Fruit fly (Drosophila melanogaster): Measurements from ENCODE around the gene CG33509.

The CG33509 gene

DNA sequence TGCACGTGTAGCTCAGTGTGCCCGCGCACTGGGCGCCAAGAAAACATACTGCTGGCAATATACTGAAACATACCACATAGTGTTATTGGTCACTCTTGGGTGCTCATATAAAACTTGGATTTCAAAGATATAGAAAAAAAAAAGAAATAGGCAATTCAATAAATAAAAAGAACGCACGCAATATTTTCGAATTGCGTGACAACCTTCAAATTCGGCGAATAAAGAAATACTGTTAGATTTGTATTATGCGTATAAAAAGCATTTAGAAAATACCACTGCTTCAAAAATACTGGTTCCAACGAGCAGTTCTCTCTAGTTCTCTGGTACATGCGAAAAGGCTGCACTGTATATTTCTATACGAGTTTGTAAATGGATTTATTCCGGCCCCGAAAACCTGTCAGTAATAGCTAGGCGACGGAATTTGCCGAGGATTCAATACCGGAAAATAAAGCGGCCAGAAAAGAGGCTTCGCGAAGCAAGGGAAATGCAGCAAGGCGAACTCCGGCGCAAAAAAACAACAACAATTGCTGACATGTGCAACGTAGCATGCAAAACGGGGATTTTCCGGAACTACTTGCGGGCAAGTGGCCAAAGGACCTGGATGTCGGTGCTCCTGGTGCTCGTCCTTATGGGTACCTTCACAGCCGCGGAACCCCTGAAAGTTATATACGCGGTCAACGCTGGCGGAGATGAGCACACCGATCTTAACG, 16.2 kb upstream of the CG33509 start, which contains the start of gene CG9257:
Gene CG9257 (plus strand): TSS at position 345 of the 710 bp plus-strand sequence.
- TF ChIP-seq Jra (GFP tag; optimal IDR thresholded peaks at IDR 0.05): no peak
- no peak for TF ChIP-seq fru (GFP tag; optimal IDR thresholded peaks at IDR 0.05)
- peak; percentile 13 for TF ChIP-seq ey (GFP tag; optimal IDR thresholded peaks at IDR 0.05)
- TF ChIP-seq brk (GFP tag; optimal IDR thresholded peaks at IDR 0.05): peak; percentile 27
- TF ChIP-seq woc (GFP tag; optimal IDR thresholded peaks at IDR 0.05): peak; percentile 40
- no peak for TF ChIP-seq Rel (GFP tag; optimal IDR thresholded peaks at IDR 0.05)
- peak; percentile 81 for TF ChIP-seq Rel (tag; optimal IDR thresholded peaks at IDR 0.05)
- peak; percentile 21 for TF ChIP-seq Myc (optimal IDR thresholded peaks at IDR 0.05)
- peak in 1 of 2 experiments; percentile 38 for TF ChIP-seq foxo (GFP tag; optimal IDR thresholded peaks at IDR 0.05)
- no peak for TF ChIP-seq sage (GFP tag; optimal IDR thresholded peaks at IDR 0.05)
- peak; percentile 57 for TF ChIP-seq tai (GFP tag; optimal IDR thresholded peaks at IDR 0.05)
- TF ChIP-seq Hnf4 (GFP tag; optimal IDR thresholded peaks at IDR 0.05): peak; percentile 24
- peak; percentile 6 for TF ChIP-seq OdsH (GFP tag; optimal IDR thresholded peaks at IDR 0.05)
- no peak for TF ChIP-seq Hr78 (GFP tag; optimal IDR thresholded peaks at IDR 0.05)

dm6 chr2L:21097850-21098249, 11.5 kb upstream of the CG33509 start:
- TF ChIP-seq pan (optimal IDR thresholded peaks at IDR 0.05): no peak

dm6 chr2L:21096448-21096994, 10.2 kb upstream of the CG33509 start, which contains the start of gene CG34136:
Gene CG34136, plus strand, starts transcription at chr2L:21096922.
- TF ChIP-seq woc (GFP tag; optimal IDR thresholded peaks at IDR 0.05): no peak
- peak; percentile 18 for TF ChIP-seq Dif (GFP tag; optimal IDR thresholded peaks at IDR 0.05; ENCODE audit: partially characterized antibody)
- TF ChIP-seq foxo (GFP tag; optimal IDR thresholded peaks at IDR 0.05): peak in 1 of 2 experiments; percentile 14
- TF ChIP-seq dl (GFP tag; optimal IDR thresholded peaks at IDR 0.05; ENCODE audit: insufficient read depth in 1 of 2, partially characterized antibody in 2 of 2): peak in 1 of 2 experiments; percentile 52
- peak; percentile 36 for TF ChIP-seq tai (GFP tag; optimal IDR thresholded peaks at IDR 0.05)
- TF ChIP-seq Rel (GFP tag; optimal IDR thresholded peaks at IDR 0.05): peak; percentile 15
- no peak for TF ChIP-seq Rel (tag; optimal IDR thresholded peaks at IDR 0.05)
- peak; percentile 68 for TF ChIP-seq CrebA (GFP tag; optimal IDR thresholded peaks at IDR 0.05; ENCODE audit: borderline replicate concordance)
- peak; percentile 22 for TF ChIP-seq h (GFP tag; optimal IDR thresholded peaks at IDR 0.05)
- no peak for TF ChIP-seq N (GFP tag; optimal IDR thresholded peaks at IDR 0.05)
- TF ChIP-seq fru (GFP tag; optimal IDR thresholded peaks at IDR 0.05): peak; percentile 74
- TF ChIP-seq CG32264 (GFP tag; optimal IDR thresholded peaks at IDR 0.05): no peak

DNA sequence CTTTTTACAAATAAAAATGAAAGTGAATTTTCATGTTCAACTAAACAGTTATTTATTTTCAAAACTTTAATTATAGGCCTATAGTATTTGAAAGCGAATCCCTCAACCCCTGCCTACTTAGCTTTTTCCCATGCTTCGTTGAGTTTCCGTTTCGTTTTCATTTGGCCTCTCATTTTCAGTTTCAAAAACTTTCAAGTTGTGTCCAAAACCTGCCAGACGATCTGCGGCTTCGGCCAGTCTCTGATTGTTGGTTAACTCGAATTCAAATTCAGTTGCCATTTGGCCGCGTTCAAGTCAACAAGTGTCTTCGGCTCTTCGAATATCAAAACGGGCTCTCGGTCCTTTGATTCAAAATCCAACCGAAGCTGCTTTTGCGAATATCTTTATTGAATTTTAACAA, 4.7 kb upstream of the CG33509 start, which contains the start of gene CG14397:
Gene CG14397 (plus strand): TSS at position 270 of the 400 bp plus-strand sequence.
- TF ChIP-seq Vsx2 (GFP tag; optimal IDR thresholded peaks at IDR 0.05; ENCODE audit: partially characterized antibody) (no peak), brk (GFP tag; optimal IDR thresholded peaks at IDR 0.05) (no peak), CG9705 (GFP tag; optimal IDR thresholded peaks at IDR 0.05) (no peak)

dm6 chr2L:21089075-21089474, 2.8 kb upstream of the CG33509 start, which contains the start of gene CG9259:
Gene CG9259, plus strand, starts transcription at chr2L:21089375.
- TF ChIP-seq br (GFP tag; optimal IDR thresholded peaks at IDR 0.05): no peak
- no peak for TF ChIP-seq Mio (GFP tag; optimal IDR thresholded peaks at IDR 0.05)
- no peak for TF ChIP-seq GATAd (GFP tag; optimal IDR thresholded peaks at IDR 0.05)
- TF ChIP-seq Dfd (GFP tag; optimal IDR thresholded peaks at IDR 0.05): no peak
- no peak for TF ChIP-seq Hr83 (GFP tag; optimal IDR thresholded peaks at IDR 0.05; ENCODE audit: poor library complexity, severe bottlenecking)
- no peak for TF ChIP-seq woc (GFP tag; optimal IDR thresholded peaks at IDR 0.05)
- no peak for TF ChIP-seq sage (GFP tag; optimal IDR thresholded peaks at IDR 0.05)
- no peak for TF ChIP-seq Hnf4 (GFP tag; optimal IDR thresholded peaks at IDR 0.05)
- TF ChIP-seq rgr (GFP tag; optimal IDR thresholded peaks at IDR 0.05): no peak
- no peak for TF ChIP-seq tai (GFP tag; optimal IDR thresholded peaks at IDR 0.05)

All from whole organism, wandering third instar larva.